Worm (Caenorhabditis elegans) whole organism, late embryonic: ENCODE measurements around the gene nap-1.

ENCODE experiments used
- F13H6.1 ChIP-seq: sonication (generic microtip); optimal IDR thresholded peaks from 2 replicates; lab custom pipeline; 2016; ENCODE audit warnings: missing genetic modification characterization, missing compliant biosample characterization
- ceh-24 ChIP-seq: sonication (generic microtip); optimal IDR thresholded peaks from 2 replicates; lab custom pipeline; 2016; ENCODE audit warnings: mild to moderate bottlenecking, missing genetic modification characterization, missing compliant biosample characterization
- ceh-30 ChIP-seq: fragments of 150-350 bp; optimal IDR thresholded peaks from 2 replicates; lab custom pipeline; 2014; ENCODE audit warnings: missing biosample characterization, missing genetic modification characterization
- hlh-13 ChIP-seq: fragments of 200-800 bp; sonication (Bioruptor generic); optimal IDR thresholded peaks from 2 replicates; lab custom pipeline; 2018; ENCODE audit warnings: mild to moderate bottlenecking, missing genetic modification characterization, missing compliant biosample characterization
- hlh-15 ChIP-seq: sonication (generic microtip); optimal IDR thresholded peaks from 2 replicates; lab custom pipeline; 2016; ENCODE audit warnings: missing genetic modification characterization, missing compliant biosample characterization
- hlh-30 ChIP-seq: sonication (generic microtip); optimal IDR thresholded peaks from 2 replicates; lab custom pipeline; 2017; ENCODE audit warnings: antibody characterized with exemption, missing genetic modification characterization, missing compliant biosample characterization; ENCODE audit not compliant: insufficient read depth
- nhr-11 ChIP-seq: fragments of 150-350 bp; optimal IDR thresholded peaks from 2 replicates; lab custom pipeline; 2014; ENCODE audit warnings: missing biosample characterization, missing genetic modification characterization
- ttx-3 ChIP-seq: sonication (generic microtip); optimal IDR thresholded peaks from 2 replicates; lab custom pipeline; 2016; ENCODE audit warnings: missing genetic modification reagents, missing genetic modification characterization, missing compliant biosample characterization

ce11 chrIV:8379278-8379677, at the start of gene nap-1:
- TF ChIP-seq ceh-30 (tag; lab: Kevin White, UChicago) = no peak
- TF ChIP-seq nhr-11 (tag; lab: Kevin White, UChicago) = no peak
- TF ChIP-seq ttx-3 (tag; lab: Kevin White, UChicago) = no peak
- no peak for TF ChIP-seq ceh-24 (tag; lab: Kevin White, UChicago)
- no peak for TF ChIP-seq hlh-15 (tag; lab: Kevin White, UChicago)
- no peak for TF ChIP-seq F13H6.1 (tag; lab: Kevin White, UChicago)
- TF ChIP-seq hlh-13 (GFP tag; lab: Kevin White, UChicago) = no peak
- TF ChIP-seq hlh-30 (tag; lab: Kevin White, UChicago) = no peak
